Worm (Caenorhabditis elegans): ENCODE measurements around the gene lips-11.

lips-11 gene

DNA sequence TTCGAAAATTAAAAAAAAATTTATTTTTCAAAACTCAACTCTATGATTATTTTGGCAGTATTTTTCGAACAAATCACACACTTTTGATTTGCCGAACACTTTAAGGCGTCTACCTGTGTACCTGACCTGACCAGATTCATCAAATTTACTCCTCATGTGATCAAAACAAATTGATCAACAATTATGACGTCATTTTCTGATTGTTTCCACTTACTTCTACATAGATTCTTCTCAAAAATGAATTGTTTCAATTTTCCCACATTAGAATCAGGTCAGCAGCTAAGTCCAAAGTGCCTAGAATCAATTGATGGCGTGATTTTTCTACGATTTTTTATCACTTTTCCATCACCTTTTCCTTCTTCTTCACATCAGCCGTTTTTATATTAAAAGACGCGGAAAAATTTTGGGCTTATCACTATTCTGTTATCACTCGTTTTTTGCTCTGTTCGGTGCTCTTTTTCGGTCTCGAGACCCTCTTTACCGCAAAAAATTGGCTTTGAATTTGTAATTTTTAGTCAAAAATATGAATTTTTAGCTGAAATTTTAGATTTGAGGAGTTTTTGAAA, 32.5 kb upstream of the lips-11 start (continued):
- TF ChIP-seq nhr-111 (GFP tag; optimal IDR thresholded peaks at IDR 0.05) = no peak
- 0 out of 2 replicates have a peak, but pooled peaks have one; percentile 32 for TF ChIP-seq tra-1 (GFP tag; IDR thresholded peaks at IDR 0.05)
- TF ChIP-seq nhr-6 (tag; optimal IDR thresholded peaks at IDR 0.05) = no peak
- no peak for TF ChIP-seq attf-4 (tag; optimal IDR thresholded peaks at IDR 0.05)
- TF ChIP-seq ZK546.5 (tag; optimal IDR thresholded peaks at IDR 0.05) = no peak
- peak in 1 of 2 experiments; percentile 10 for TF ChIP-seq unc-62 (GFP tag; optimal IDR thresholded peaks at IDR 0.05 in 1 of 2)
- TF ChIP-seq unc-62 (tag; optimal IDR thresholded peaks at IDR 0.05) = no peak
- no peak for TF ChIP-seq F10B5.3 (tag; optimal IDR thresholded peaks at IDR 0.05)

DNA sequence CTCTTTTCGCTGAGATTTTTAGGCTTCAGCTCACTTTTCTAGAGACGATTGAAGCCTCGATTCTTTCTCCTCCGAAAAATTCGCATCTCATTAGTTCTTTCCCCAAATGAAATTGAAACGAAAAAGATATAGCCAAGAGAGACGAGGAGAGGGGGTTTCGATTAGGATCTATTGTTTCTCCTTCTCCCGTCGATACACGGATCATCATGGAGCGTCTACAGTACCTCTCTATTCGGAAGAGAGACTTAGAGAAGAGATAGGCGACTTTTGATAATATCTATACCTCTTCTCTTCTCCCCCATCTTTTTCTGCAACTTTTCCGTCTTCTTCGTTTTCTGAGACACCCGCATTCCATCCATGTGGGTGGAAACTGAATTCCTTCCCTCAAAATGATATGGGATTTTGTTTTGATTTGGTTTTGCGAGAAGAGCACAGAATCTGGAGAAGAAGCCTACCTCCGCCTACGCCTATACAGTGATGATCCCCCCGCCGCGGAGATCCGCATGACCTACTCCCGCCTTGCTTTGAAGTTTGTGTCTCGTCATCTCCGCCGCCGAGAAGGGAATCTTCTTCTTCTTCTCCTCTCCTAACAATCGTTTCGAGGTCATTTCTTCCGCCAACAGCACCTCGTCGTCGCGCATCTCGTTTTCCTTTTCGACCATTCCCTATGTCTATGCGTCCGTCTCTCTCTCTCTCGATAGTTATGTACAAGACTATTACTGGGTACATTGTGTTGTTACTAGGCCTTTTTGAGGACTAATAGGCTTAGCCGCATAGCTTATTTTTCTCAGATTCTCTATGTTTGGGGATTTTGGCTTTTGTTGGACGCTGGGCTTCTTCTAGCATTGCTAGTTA, 31.1 kb upstream of the lips-11 start:
- no peak for TF ChIP-seq nhr-102 (tag; optimal IDR thresholded peaks at IDR 0.05)
- no peak for TF ChIP-seq ceh-82 (tag; optimal IDR thresholded peaks at IDR 0.05)
- TF ChIP-seq dmd-8 (GFP tag; IDR thresholded peaks at IDR 0.05) = no peak
- TF ChIP-seq ceh-44 (GFP tag; IDR thresholded peaks at IDR 0.05) = no peak
- TF ChIP-seq Y5F2A.4 (GFP tag; optimal IDR thresholded peaks at IDR 0.05) = no peak
- no peak for TF ChIP-seq spr-3 (GFP tag; optimal IDR thresholded peaks at IDR 0.05)
- TF ChIP-seq pha-4 (GFP tag; IDR thresholded peaks at IDR 0.05) = peak; percentile 23; the same call in 1 of the 2 replicates
- no peak for TF ChIP-seq pha-4 (tag; optimal IDR thresholded peaks at IDR 0.05)
- 0 out of 2 replicates have a peak, but pooled peaks have one; percentile 30 for TF ChIP-seq mxl-2 (GFP tag; conservative IDR thresholded peaks at IDR 0.05)
- no peak for TF ChIP-seq F10B5.3 (tag; optimal IDR thresholded peaks at IDR 0.05)
- TF ChIP-seq F49E8.2 (tag; optimal IDR thresholded peaks at IDR 0.05; ENCODE audit: borderline replicate concordance) = no peak
- TF ChIP-seq attf-4 (tag; optimal IDR thresholded peaks at IDR 0.05) = no peak
- no peak for TF ChIP-seq snpc-4 (tag; optimal IDR thresholded peaks at IDR 0.05)
- TF ChIP-seq ces-1 (GFP tag; optimal IDR thresholded peaks at IDR 0.05) = no peak
- no peak for TF ChIP-seq unc-39 (tag; optimal IDR thresholded peaks at IDR 0.05)
- no peak for TF ChIP-seq Y75B8A.6 (GFP tag; IDR thresholded peaks at IDR 0.05)
- TF ChIP-seq nhr-10 (tag; optimal IDR thresholded peaks at IDR 0.05) = no peak
- TF ChIP-seq ceh-20 (GFP tag; IDR thresholded peaks at IDR 0.05) = no peak
- TF ChIP-seq lim-7 (GFP tag; IDR thresholded peaks at IDR 0.05) = no peak
- no peak for TF ChIP-seq nhr-237 (tag; optimal IDR thresholded peaks at IDR 0.05)
- TF ChIP-seq dmd-9 (GFP tag; IDR thresholded peaks at IDR 0.05) = no peak
- no peak for TF ChIP-seq mdl-1 (tag; optimal IDR thresholded peaks at IDR 0.05)
- no peak for TF ChIP-seq saeg-2 (GFP tag; IDR thresholded peaks at IDR 0.05)
- no peak for TF ChIP-seq php-3 (GFP tag; IDR thresholded peaks at IDR 0.05)
- TF ChIP-seq mes-2 (tag; optimal IDR thresholded peaks at IDR 0.05; ENCODE audit: poor library complexity, severe bottlenecking) = no peak
- TF ChIP-seq nhr-25 (tag; optimal IDR thresholded peaks at IDR 0.05; ENCODE audit: borderline replicate concordance, insufficient read depth) = peak; percentile 28
- no peak for TF ChIP-seq madf-9 (GFP tag; conservative IDR thresholded peaks at IDR 0.05)
- TF ChIP-seq lsy-2 (tag; optimal IDR thresholded peaks at IDR 0.05) = peak in 1 of 2 experiments; percentile 2
- no peak for TF ChIP-seq zfp-3 (GFP tag; conservative IDR thresholded peaks at IDR 0.05)
- TF ChIP-seq ceh-32 (tag; optimal IDR thresholded peaks at IDR 0.05; ENCODE audit: poor library complexity) = no peak
- no peak for TF ChIP-seq ZK337.2 (GFP tag; IDR thresholded peaks at IDR 0.05)
- no peak for TF ChIP-seq snpc-1.2 (GFP tag; IDR thresholded peaks at IDR 0.05)
- no peak for TF ChIP-seq Y105C5A.15 (GFP tag; IDR thresholded peaks at IDR 0.05)
- no peak for TF ChIP-seq zfp-2 (tag; optimal IDR thresholded peaks at IDR 0.05)
- no peak for TF ChIP-seq gei-8 (GFP tag; optimal IDR thresholded peaks at IDR 0.05)
- no peak for TF ChIP-seq hmg-1.1 (GFP tag; IDR thresholded peaks at IDR 0.05)
- no peak for TF ChIP-seq fkh-10 (GFP tag; optimal IDR thresholded peaks at IDR 0.05)
- TF ChIP-seq lin-1 (GFP tag; IDR thresholded peaks at IDR 0.05) = no peak
- TF ChIP-seq ztf-7 (tag; optimal IDR thresholded peaks at IDR 0.05) = no peak
- TF ChIP-seq egl-27 (tag; optimal IDR thresholded peaks at IDR 0.05) = no peak
- TF ChIP-seq dpl-1 (GFP tag; optimal IDR thresholded peaks at IDR 0.05) = no peak
